Worm (Caenorhabditis elegans) whole organism, L2 larva: ENCODE data around the gene K01A2.6.

Experiments
- alr-1 ChIP-seq: fragments of 150-350 bp; optimal IDR thresholded peaks from 2 replicates; lab custom pipeline; 2014; ENCODE audit warnings: missing biosample characterization, missing genetic modification characterization
- aly-2 ChIP-seq: fragments of 150-350 bp; optimal IDR thresholded peaks from 2 replicates; lab custom pipeline; 2014; ENCODE audit warnings: missing biosample characterization, missing genetic modification characterization
- blmp-1 ChIP-seq: sonication (generic microtip); optimal IDR thresholded peaks from 2 replicates; lab custom pipeline; 2017; ENCODE audit warnings: missing genetic modification characterization, mild to moderate bottlenecking, missing compliant biosample characterization, antibody characterized with exemption, moderate library complexity; ENCODE audit not compliant: insufficient read depth
- ceh-16 ChIP-seq: fragments of 150-350 bp; optimal IDR thresholded peaks from 2 replicates; lab custom pipeline; 2014; ENCODE audit warnings: missing biosample characterization, missing genetic modification characterization
- dmd-4 ChIP-seq: sonication (generic microtip); optimal IDR thresholded peaks from 2 replicates; lab custom pipeline; 2017; ENCODE audit warnings: missing biosample characterization, missing genetic modification characterization
- elt-1 ChIP-seq: fragments of 150-350 bp; optimal IDR thresholded peaks from 2 replicates; lab custom pipeline; 2014; ENCODE audit warnings: missing biosample characterization, missing genetic modification characterization
- elt-3 ChIP-seq: sonication (generic microtip); optimal IDR thresholded peaks from 2 replicates; lab custom pipeline; 2017; ENCODE audit warnings: missing biosample characterization, missing genetic modification characterization
- fos-1 ChIP-seq: fragments of 150-350 bp; optimal IDR thresholded peaks from 2 replicates; lab custom pipeline; 2014; ENCODE audit warnings: missing biosample characterization, missing genetic modification characterization
- lin-39 ChIP-seq: fragments of 150-350 bp; optimal IDR thresholded peaks from 2 replicates; lab custom pipeline; 2014; ENCODE audit warnings: missing biosample characterization, missing genetic modification reagents, missing genetic modification characterization
- nhr-12 ChIP-seq: fragments of 150-350 bp; optimal IDR thresholded peaks from 2 replicates; lab custom pipeline; 2014; ENCODE audit warnings: missing biosample characterization, missing genetic modification characterization
- nhr-23 ChIP-seq: fragments of 150-350 bp; optimal IDR thresholded peaks from 2 replicates; lab custom pipeline; 2014; ENCODE audit warnings: missing biosample characterization, missing genetic modification reagents, missing genetic modification characterization
- snpc-4 ChIP-seq: fragments of 150-350 bp; optimal IDR thresholded peaks from 2 replicates; lab custom pipeline; 2014; ENCODE audit warnings: missing biosample characterization, missing genetic modification characterization

ce11 chrII:303927-304711 is 4.3 kb downstream of the K01A2.6 start:
- TF ChIP-seq fos-1 (tag; lab: Kevin White, UChicago): no peak
- TF ChIP-seq nhr-12 (tag; lab: Kevin White, UChicago): no peak
- no peak for TF ChIP-seq elt-3
- no peak for TF ChIP-seq nhr-23
- TF ChIP-seq elt-1 (tag; lab: Kevin White, UChicago): no peak
- no peak for TF ChIP-seq alr-1
- TF ChIP-seq lin-39 (tag; lab: Kevin White, UChicago): no peak
- no peak for TF ChIP-seq blmp-1 (tag; lab: Kevin White, UChicago)
- TF ChIP-seq dmd-4: no peak
- TF ChIP-seq aly-2 (tag; lab: Kevin White, UChicago): no peak
- TF ChIP-seq ceh-16 (tag; lab: Kevin White, UChicago): no peak
- no peak for TF ChIP-seq snpc-4 (tag; lab: Kevin White, UChicago)
